Worm (Caenorhabditis elegans) whole organism, L1 larva: Measurements from ENCODE around the gene ama-1.

Experiments
- alr-1 ChIP-seq: fragments of 200-800 bp; sonication (Bioruptor generic); optimal IDR thresholded peaks from 2 replicates; lab custom pipeline; 2018; ENCODE audit warnings: borderline replicate concordance, mild to moderate bottlenecking, missing genetic modification characterization, missing compliant biosample characterization
- ceh-82 ChIP-seq, 3 experiments: fragments of 150-350 bp in 1 of 3; sonication (generic microtip) in 2 of 3; optimal IDR thresholded peaks; 2 replicates each; lab custom pipeline; 2014 to 2017; ENCODE audit warnings: missing biosample characterization in 3 of 3, missing genetic modification characterization in 3 of 3
- dpl-1 ChIP-seq, 3 experiments: fragments of 150-350 bp in 2 of 3; sonication (generic microtip) in 1 of 3; optimal IDR thresholded peaks; 2 replicates each; lab custom pipeline; 2014 to 2017; ENCODE audit warnings: missing biosample characterization in 3 of 3, missing genetic modification characterization in 3 of 3, missing genetic modification reagents in 3 of 3
- egl-27 ChIP-seq, 2 experiments: fragments of 150-350 bp in 1 of 2; sonication (generic microtip); optimal IDR thresholded peaks; 3 replicates each; lab custom pipeline; 2017 to 2018; ENCODE audit warnings: missing biosample characterization in 2 of 2, missing genetic modification characterization in 2 of 2, missing genetic modification reagents in 2 of 2
- fkh-8 ChIP-seq: sonication (generic microtip); optimal IDR thresholded peaks from 2 replicates; lab custom pipeline; 2016; ENCODE audit warnings: mild to moderate bottlenecking, missing genetic modification characterization, missing compliant biosample characterization
- lsy-2 ChIP-seq, 2 experiments: fragments of 150-350 bp; optimal IDR thresholded peaks; 2 replicates each; lab custom pipeline; 2014; ENCODE audit warnings: missing biosample characterization in 2 of 2, missing genetic modification characterization in 2 of 2
- nhr-28 ChIP-seq: fragments of 150-350 bp; optimal IDR thresholded peaks from 2 replicates; lab custom pipeline; 2014; ENCODE audit warnings: missing biosample characterization, missing genetic modification characterization
- swsn-7 ChIP-seq: sonication (generic microtip); optimal IDR thresholded peaks from 2 replicates; lab custom pipeline; 2016; ENCODE audit warnings: missing genetic modification characterization, missing compliant biosample characterization

ce11 chrIV:4204275-4204674 lies 43.6 kb upstream of the ama-1 start, which contains the start of gene pax-2:
- no peak for TF ChIP-seq dpl-1 (GFP tag; optimal IDR thresholded peaks at IDR 0.05; lab: Kevin White, UChicago)
- no peak for TF ChIP-seq swsn-7 (tag; lab: Kevin White, UChicago)
- peak; percentile 21 for TF ChIP-seq fkh-8
- TF ChIP-seq alr-1 (tag; lab: Kevin White, UChicago): no peak
- no peak for TF ChIP-seq ceh-82 (tag; optimal IDR thresholded peaks at IDR 0.05; lab: Kevin White, UChicago)
- no peak for TF ChIP-seq lsy-2 (tag; optimal IDR thresholded peaks at IDR 0.05; lab: Kevin White, UChicago)
- no peak for TF ChIP-seq nhr-28 (tag; lab: Kevin White, UChicago)
- TF ChIP-seq egl-27 (tag; optimal IDR thresholded peaks at IDR 0.05; lab: Kevin White, UChicago): no peak
